Fruit fly (Drosophila melanogaster): ENCODE data around the gene CG14839.

Gene CG14839

DNA sequence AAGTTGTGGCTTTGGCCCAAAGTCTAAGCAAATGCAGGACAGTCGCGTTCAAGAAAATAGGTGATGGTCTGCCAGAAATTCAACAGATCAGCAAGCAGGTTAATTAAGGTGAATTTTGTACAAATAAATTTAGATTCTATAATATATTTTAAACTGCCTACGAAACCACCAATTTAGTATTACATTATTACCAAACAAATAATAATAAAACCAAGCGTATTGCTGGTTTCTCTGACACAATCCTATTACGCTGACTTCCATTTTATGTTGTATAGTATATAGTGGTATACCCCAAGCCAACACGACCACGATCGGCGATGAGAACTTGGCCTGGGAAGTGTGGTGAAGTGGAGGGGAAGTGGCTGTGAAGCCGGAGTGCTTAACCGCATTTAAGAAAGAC lies 29.2 kb downstream of the CG14839 start:
- TF ChIP-seq CG17806 (tag; optimal IDR thresholded peaks at IDR 0.05) = peak; percentile 88
- TF ChIP-seq D1 (tag; optimal IDR thresholded peaks at IDR 0.05) = peak; percentile 77
- TF ChIP-seq CG14655 (GFP tag; optimal IDR thresholded peaks at IDR 0.05) = peak; percentile 91
- TF ChIP-seq EcR (GFP tag; optimal IDR thresholded peaks at IDR 0.05) = peak; percentile 83
- TF ChIP-seq CG13204 (GFP tag; optimal IDR thresholded peaks at IDR 0.05) = peak; percentile 79
- TF ChIP-seq CG8301 (tag; optimal IDR thresholded peaks at IDR 0.05) = peak; percentile 90
- TF ChIP-seq gl (tag; optimal IDR thresholded peaks at IDR 0.05) = peak; percentile 76
- TF ChIP-seq CG34367 (tag; optimal IDR thresholded peaks at IDR 0.05) = peak; percentile 82
- peak; percentile 50; the same call in 1 of the 2 replicates for TF ChIP-seq rn (GFP tag; IDR thresholded peaks at IDR 0.05)
- TF ChIP-seq CG10348 (GFP tag; IDR thresholded peaks at IDR 0.05) = 0 out of 2 replicates have a peak, but pooled peaks have one; percentile 9
- TF ChIP-seq Pif1A (GFP tag; optimal IDR thresholded peaks at IDR 0.05) = peak; percentile 84
- TF ChIP-seq CG8159 (tag; optimal IDR thresholded peaks at IDR 0.05) = peak; percentile 85
- TF ChIP-seq Pif1B (GFP tag; optimal IDR thresholded peaks at IDR 0.05) = peak; percentile 78
- peak; percentile 84 for TF ChIP-seq CG15710 (tag; optimal IDR thresholded peaks at IDR 0.05)
- TF ChIP-seq fd96Ca (GFP tag; IDR thresholded peaks at IDR 0.05) = peak; percentile 61
- peak; percentile 85 for TF ChIP-seq CG9948 (tag; optimal IDR thresholded peaks at IDR 0.05)
- TF ChIP-seq CG12605 (GFP tag; IDR thresholded peaks at IDR 0.05) = peak; percentile 81
- TF ChIP-seq CG4496 (GFP tag; IDR thresholded peaks at IDR 0.05) = peak; percentile 80
- peak; percentile 73 for TF ChIP-seq Snoo (tag; optimal IDR thresholded peaks at IDR 0.05)
- peak; percentile 80 for TF ChIP-seq CG32121 (GFP tag; IDR thresholded peaks at IDR 0.05)
- TF ChIP-seq Ets98B (GFP tag; IDR thresholded peaks at IDR 0.05) = peak; percentile 81

DNA sequence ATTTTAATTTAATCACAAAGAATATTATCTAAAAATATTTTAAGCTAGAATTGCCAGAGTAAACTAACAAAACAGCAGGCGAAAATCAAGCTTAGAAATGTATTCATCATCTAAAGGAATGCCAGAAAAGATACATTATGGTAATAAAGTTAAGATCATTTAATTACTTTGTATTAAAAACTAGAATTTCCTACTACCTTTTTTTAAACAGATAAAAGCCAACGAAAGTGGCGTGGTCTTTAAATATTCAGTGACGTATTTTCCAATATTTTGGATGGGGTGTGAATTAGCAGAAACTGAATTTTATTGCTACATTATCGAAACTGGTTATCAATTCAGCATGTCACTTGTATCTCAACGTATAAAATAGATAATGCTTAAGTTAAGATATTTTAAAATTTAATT lies 30.1 kb downstream of the CG14839 start:
- TF ChIP-seq Ets98B (GFP tag; IDR thresholded peaks at IDR 0.05) = no peak
- peak; percentile 57 for TF ChIP-seq CG8301 (tag; optimal IDR thresholded peaks at IDR 0.05)
- peak; percentile 30; the same call in 1 of the 3 replicates for TF ChIP-seq CG4496 (GFP tag; IDR thresholded peaks at IDR 0.05)
- peak; percentile 72 for TF ChIP-seq CG9948 (tag; optimal IDR thresholded peaks at IDR 0.05)
- TF ChIP-seq CG12605 (GFP tag; IDR thresholded peaks at IDR 0.05) = 0 out of 2 replicates have a peak, but pooled peaks have one; percentile 19
- no peak for TF ChIP-seq CG10348 (GFP tag; IDR thresholded peaks at IDR 0.05)
- peak; percentile 80 for TF ChIP-seq CG14655 (GFP tag; optimal IDR thresholded peaks at IDR 0.05)
- TF ChIP-seq CG32121 (GFP tag; IDR thresholded peaks at IDR 0.05) = peak; percentile 37; the same call in 1 of the 2 replicates
- TF ChIP-seq Snoo (tag; optimal IDR thresholded peaks at IDR 0.05) = peak; percentile 32
- TF ChIP-seq CG34367 (tag; optimal IDR thresholded peaks at IDR 0.05) = peak; percentile 45
- peak; percentile 54 for TF ChIP-seq CG15710 (tag; optimal IDR thresholded peaks at IDR 0.05)
- no peak for TF ChIP-seq rn (GFP tag; IDR thresholded peaks at IDR 0.05)
- TF ChIP-seq Pif1B (GFP tag; optimal IDR thresholded peaks at IDR 0.05) = no peak
- peak; percentile 74 for TF ChIP-seq CG8159 (tag; optimal IDR thresholded peaks at IDR 0.05)
- TF ChIP-seq EcR (GFP tag; optimal IDR thresholded peaks at IDR 0.05) = no peak
- peak; percentile 49 for TF ChIP-seq CG17806 (tag; optimal IDR thresholded peaks at IDR 0.05)
- TF ChIP-seq D1 (tag; optimal IDR thresholded peaks at IDR 0.05) = no peak

DNA sequence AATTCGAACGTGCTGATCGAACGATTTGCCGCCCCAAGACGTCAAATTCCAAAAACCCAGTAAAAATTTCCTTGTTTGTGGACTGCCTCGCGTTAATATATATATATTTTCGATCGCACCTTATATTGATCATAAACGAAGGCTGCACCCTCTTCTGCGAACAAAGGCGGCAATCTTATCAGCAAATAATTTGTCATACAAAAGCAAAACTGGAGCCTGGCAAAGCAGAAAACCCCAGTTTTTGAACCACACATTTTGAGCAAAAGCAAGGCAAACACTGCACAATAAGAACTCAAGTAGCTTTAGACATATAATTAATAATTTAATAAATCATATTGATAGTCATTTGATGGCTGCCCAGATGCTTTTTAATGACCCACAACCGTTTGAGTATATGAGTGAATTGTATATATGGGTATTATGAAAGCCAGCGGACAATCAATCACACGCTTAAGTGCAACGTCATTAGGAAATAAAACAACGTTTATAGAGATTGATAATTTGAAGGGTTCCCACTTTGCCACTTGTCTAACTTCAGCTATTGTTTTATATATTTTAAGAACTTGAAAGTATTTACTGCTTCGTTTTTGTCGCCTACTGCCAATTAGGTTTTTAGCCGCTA lies 32.3 kb downstream of the CG14839 start:
- TF ChIP-seq Ets98B (GFP tag; IDR thresholded peaks at IDR 0.05) (no peak), Snoo (tag; optimal IDR thresholded peaks at IDR 0.05) (no peak), EcR (GFP tag; optimal IDR thresholded peaks at IDR 0.05) (no peak), CG8159 (tag; optimal IDR thresholded peaks at IDR 0.05) (no peak), CG15710 (tag; optimal IDR thresholded peaks at IDR 0.05) (no peak), CG13204 (GFP tag; optimal IDR thresholded peaks at IDR 0.05) (no peak), Pif1A (GFP tag; optimal IDR thresholded peaks at IDR 0.05) (no peak), CG12605 (GFP tag; IDR thresholded peaks at IDR 0.05) (no peak), CG4496 (GFP tag; IDR thresholded peaks at IDR 0.05) (no peak), CG14655 (GFP tag; optimal IDR thresholded peaks at IDR 0.05) (no peak), CG10348 (GFP tag; IDR thresholded peaks at IDR 0.05) (no peak), CG9948 (tag; optimal IDR thresholded peaks at IDR 0.05) (no peak)

DNA sequence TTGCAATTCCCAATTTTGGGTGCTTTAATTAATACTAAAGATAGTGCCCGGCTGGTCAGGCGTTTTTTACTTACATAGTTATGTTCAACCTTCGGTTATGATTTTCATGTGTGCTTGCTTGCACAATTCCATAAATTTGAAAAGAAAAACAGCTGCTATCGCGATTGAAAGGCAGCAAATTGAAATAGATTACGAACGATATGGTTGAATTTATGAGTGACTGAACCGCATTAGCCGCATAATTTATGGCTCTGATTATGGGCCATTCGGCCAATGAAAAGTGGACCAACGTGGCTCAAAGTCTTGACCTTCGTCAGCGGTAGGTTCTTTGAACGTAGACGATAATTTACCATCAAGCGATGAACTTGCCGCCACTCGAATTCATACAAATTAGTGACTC lies 33.9 kb downstream of the CG14839 start:
- no peak for TF ChIP-seq Ets98B (GFP tag; IDR thresholded peaks at IDR 0.05)

DNA sequence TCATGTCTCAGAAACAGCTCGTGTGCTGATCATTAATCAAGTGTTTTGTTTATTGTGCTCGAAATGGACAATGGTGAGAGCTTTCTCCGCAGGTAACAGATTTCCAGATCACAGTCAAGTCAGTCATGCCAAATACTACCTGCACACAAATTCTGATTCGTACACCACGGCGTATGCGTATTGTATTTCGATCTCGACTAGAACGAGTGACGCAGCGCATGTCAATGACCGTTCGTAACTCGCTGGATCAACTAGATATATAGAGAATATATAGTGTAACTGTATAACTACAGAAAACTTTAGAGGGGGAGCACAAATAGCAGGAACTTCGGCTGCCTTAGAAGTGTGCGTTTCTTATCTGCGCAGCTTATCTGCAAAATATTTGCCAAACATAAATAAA lies 34.5 kb downstream of the CG14839 start:
- TF ChIP-seq CG8301 (tag; optimal IDR thresholded peaks at IDR 0.05) (no peak), EcR (GFP tag; optimal IDR thresholded peaks at IDR 0.05) (peak; percentile 71)

DNA sequence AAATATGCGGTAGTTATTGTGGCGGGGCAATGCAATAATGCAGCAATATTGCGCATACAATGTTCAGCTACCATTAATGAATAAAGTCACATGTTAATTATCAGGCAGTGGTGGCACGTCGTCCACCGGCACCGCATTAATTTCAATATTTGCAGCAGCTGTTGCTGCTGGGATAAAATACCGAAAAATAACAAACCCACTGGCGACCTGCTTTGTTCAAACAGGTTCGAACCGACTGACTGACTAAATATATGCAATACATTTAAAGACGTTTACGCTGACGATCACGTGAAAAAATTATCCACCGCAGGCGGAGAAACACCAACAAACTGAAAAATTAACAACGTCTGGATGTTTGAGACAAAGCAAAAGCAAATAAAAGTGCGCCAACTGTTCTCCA lies 35.3 kb downstream of the CG14839 start:
- TF ChIP-seq Snoo (tag; optimal IDR thresholded peaks at IDR 0.05) (no peak), fd96Ca (GFP tag; IDR thresholded peaks at IDR 0.05) (0 out of 3 replicates have a peak, but pooled peaks have one; percentile 13)
